Fruit fly (Drosophila melanogaster): ENCODE measurements around the gene Cdlc2.

dm6 chr2L:1352768-1353167, 8.6 kb downstream of the Cdlc2 start, which contains the start of gene CG5556:
- TF ChIP-seq psq (optimal IDR thresholded peaks at IDR 0.05) (no peak), h (optimal IDR thresholded peaks at IDR 0.05) (no peak)

All from Kc167 (cell line).